Worm (Caenorhabditis elegans) whole organism, dauer: ENCODE results near the gene R03H10.7.

Experiments used
- unc-62 ChIP-seq: sonication (generic microtip); optimal IDR thresholded peaks from 2 replicates; lab custom pipeline; 2017; ENCODE audit warnings: missing biosample characterization, missing genetic modification reagents, missing genetic modification characterization

The R03H10.7 gene

DNA sequence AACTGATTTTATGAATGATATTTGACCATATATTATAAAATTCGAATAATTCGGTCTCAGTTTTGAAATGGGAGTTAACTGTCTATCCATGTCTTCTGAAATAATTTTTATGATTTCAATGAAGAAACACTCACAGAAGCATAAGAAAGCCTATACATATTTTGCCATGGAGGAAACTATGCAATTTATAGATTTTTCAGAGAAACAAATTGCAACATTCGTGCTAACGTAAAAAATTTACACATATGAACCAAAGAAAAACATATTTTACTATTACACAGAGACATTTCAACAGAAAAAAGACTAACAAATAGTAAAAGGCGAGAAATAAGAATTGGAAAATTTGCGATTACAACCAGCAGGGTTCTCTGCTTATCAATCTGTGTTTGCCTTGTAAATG is at the start of gene R03H10.7:
TSS of gene R03H10.7 (minus strand) at position 101 of the 400 bp plus-strand sequence.
- no peak for TF ChIP-seq unc-62

DNA sequence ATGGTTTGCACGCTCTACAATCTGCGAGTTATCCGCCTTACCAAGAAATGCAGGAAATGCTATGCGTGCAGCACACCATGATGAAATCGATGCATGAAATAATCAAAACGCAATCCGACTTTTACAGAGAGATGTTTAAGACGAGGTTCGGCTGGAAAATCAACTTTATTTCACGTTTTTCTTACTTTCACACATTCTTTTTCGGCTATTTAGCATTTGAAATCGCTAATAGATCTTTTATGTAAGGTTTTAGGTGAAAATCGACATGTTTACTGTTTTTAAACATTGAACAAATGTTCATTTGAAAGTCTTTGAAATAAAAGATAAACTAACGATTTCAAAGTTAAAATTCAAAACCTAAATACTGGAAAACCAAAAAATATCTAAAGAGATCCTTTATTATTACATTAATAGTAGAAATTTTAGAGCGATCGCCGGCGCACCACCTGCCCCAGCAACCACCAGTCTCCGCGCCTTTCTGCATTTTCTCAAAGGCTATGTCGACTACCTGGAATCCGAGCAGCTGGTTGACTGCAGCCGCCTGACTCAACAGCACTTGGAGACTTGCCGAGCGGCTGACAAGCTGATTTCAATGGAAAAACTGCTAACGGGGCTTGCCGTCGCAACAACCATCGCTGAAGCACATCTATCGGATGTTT is 49.5 kb upstream of the R03H10.7 start:
- no peak for TF ChIP-seq unc-62

DNA sequence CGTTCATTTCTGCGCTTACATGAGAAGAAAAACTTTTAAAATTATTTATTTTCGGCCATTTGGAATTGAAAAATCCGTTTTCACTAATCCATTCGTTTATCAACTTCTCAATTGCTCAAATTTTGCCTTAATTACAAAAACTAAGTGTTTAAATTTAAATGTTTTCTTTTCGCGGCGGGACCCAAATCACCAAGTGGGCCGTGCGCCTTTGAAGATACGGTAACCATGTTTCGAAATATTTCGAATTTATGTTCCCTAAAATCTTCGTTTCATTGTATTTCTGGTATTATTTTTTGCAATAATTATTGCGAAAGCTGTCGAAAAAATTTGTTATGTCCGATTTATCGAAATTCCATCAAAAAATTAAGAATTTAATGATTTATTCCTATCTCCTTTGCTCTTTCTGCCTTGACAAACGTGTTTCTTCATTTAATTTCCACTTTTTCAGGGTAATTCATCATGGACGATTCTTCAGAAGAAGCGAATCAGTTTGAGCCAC is 47.9 kb upstream of the R03H10.7 start, which contains the start of gene C16A11.4:
TSS of gene C16A11.4 (plus strand) at position 449 of the 499 bp plus-strand sequence.
- TF ChIP-seq unc-62: no peak

DNA sequence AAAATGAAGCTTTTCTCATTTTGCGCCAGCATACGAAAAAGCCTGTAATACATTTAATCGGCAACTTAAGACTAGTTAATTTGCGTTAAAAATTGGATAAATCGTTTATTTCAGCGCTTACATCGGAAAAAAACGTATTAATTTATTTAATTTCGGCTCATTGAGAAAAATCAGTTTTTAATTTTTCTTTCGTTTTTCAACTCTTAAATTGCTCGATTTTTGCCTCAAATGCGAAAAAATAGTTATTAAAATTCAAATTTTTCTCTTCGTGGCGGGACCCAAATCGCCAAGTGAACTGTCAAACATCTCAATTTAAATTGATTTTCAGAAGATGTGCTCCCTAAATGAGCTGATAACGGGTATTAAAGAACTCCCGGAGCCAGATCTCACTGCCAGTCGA is 44.2 kb upstream of the R03H10.7 start, which contains the start of gene C16A11.5:
TSS of gene C16A11.5 (plus strand) at position 323 of the 400 bp plus-strand sequence.
- no peak for TF ChIP-seq unc-62

DNA sequence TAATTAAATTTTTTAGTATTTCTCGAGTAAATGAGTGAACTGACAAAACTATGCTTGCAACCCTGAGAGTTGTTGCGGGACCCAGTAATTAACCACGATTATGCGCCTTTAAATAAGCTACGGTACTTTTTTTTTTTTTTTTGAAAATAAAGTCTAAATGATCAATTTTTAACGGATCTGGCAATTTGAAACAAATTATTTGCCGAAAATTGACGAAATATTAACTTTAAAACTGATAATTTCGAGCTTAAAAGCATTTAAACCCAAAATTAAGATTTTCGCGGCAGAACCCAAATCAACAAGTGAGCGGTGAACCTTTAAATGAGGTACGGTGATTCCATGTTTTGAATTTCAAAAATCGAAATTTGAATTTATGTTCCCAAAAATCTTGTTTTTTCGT is 43.7 kb upstream of the R03H10.7 start:
- no peak for TF ChIP-seq unc-62

DNA sequence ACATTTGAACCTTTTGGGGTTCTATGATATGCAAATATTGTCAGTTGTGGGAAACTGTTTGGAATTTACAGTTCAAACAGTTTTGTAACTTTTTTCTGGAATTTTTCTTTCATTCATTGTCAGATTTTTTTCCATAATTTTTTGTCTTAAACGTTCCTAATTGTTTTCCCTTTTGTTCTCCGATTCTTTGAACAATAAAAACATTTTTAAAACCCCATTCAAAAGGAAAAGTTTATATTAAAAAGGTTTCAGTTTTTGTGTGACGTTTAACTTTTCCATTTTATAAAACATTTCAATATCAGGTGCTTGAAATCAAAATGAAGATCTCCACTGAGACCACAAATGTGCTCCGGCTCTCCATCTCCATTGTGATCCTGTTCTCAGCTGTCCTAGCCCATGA is 40.3 kb upstream of the R03H10.7 start, which contains the start of gene F31D5.1:
TSS of gene F31D5.1 (plus strand) at position 301 of the 400 bp plus-strand sequence.
- TF ChIP-seq unc-62: no peak

DNA sequence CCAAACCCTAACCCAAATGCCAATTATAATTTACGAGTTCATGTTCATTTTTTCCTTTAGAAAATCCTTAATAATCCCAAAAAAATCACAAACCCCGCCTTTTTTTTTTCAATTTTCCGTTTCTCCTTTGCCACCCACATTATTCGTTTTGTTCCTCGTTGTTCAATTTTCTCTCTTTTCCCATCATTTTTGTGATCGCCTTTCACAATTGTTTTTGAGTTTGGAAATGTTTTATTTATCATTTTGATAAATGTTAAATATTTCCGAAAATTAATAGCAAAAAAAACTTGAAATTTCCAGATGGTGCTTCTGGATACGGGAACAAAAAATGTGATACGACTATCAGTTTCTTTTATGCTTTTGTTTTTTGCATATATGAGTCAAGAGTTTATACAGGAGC is 36.6 kb upstream of the R03H10.7 start, which contains the start of gene F31D5.2:
TSS of gene F31D5.2 (plus strand) at position 301 of the 400 bp plus-strand sequence.
- no peak for TF ChIP-seq unc-62

DNA sequence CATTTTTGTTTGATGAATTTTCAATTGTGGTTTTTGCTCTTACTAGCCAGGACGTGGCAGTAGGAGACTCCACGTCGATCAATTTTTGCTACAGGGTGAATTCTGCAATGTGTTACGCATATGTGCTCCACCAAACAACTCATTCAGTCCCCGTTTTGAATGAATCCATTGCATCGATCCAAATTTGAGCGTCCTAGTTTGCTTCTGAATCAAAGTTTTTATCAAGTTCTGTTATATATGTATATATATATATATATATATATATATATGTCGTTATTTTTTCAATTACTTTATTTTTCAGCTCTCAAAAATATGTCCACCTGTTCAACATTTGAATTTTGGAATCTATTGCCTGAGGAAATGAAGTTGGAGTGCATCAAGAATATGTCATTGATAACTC is 32.4 kb upstream of the R03H10.7 start, which contains the start of gene F31D5.7:
TSS of gene F31D5.7 (plus strand) at position 301 of the 400 bp plus-strand sequence.
- TF ChIP-seq unc-62: no peak

DNA sequence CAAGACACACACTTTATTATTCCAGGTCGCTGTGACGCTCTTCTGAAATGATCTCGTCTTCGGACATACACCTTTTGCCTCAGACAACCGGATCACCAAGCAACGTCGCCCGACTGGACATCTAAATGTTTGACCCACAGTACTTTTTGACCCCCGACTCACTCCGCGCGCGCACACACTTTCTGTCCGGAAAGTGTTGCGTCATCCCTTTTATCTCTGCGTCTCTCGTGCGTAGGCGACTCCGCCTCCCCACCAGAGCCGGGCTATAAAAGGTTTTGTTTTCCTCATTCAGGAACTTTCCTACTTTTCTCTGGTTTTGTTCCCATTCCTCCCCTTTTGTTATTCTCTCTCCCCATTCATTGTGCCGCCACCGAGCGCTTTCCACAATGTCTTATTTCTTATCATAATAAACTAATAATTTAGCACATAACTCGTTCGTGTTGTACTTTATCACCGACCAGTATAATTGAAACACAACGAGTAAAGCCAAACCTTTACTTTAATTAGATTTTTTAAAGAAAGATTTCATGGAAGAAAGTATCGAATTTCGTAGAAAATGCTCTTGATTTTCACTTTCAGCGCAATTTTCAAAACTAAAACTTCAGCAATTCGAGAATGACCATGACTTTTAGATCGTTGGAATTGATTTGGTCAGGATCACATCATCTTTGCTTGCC is 30.5 kb upstream of the R03H10.7 start, which contains the start of gene F31D5.6:
TSS of gene F31D5.6 (plus strand) at position 627 of the 677 bp plus-strand sequence.
- no peak for TF ChIP-seq unc-62

DNA sequence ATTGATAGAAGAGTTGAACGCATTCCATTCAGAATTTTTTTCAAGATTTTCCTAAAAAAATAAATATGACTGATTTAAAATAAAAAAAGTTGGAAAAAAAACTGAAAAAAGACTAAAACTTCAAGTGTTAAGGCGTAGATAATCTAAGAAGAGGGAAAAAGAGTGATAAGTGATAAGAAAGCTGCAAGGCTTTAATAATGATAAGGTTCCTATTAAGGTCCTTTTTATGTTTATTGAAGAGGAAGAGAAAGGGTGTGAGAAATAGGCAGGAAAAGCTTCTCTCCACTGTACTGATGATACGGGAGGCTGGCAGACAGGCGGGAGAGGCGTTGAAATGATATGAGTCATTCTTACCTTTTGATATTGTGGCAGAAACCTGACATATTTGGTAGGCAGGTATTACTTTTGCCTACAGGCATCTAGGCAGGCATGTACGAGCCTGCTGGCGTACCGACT is 25.0 kb upstream of the R03H10.7 start, which contains the start of gene mth-1:
TSS of gene mth-1 (minus strand) at position 51 of the 456 bp plus-strand sequence.
- no peak for TF ChIP-seq unc-62

DNA sequence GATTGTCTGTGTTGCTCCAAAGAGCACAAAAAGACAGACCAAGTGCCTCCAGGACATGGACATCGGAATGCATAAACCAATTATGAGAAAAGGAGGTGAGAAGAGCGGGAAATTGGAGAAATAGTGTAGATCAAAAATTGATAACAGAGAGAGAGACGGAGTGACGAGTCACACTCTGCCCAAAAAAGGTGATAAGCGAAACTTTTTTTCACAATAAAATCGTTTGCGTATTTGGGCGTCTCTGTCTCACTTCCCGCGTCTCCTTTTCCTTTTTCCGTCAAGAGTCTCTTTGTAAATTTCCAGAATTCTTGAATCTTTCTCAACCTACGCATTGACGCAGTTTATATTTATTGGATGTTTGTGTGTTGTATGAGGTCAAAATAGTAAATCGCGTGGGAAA is 15.4 kb upstream of the R03H10.7 start, which contains the start of gene mth-2:
TSS of gene mth-2 (minus strand) at position 188 of the 400 bp plus-strand sequence.
- TF ChIP-seq unc-62: no peak

DNA sequence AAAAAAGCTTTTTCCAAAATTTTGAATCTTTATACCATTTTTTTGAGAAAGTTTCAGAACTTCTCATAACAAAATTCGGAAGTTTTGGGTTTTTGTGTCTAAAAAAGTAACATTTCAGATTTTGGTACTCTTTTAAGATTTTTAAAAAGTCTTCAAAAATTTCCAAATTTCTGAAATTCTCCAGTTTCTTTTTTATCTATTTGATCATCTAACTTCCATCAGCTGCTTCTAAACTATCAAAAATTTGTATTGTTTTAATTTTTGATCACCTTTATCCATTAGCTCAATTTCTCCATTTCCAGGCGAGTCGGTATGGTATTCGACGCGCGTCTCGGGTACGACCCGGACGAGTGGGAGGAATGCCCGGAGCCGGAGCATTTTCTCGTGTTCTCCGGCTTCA is 7.6 kb upstream of the R03H10.7 start, which contains the start of gene cpna-1:
TSS of gene cpna-1 (plus strand) at position 301 of the 400 bp plus-strand sequence.
- no peak for TF ChIP-seq unc-62

DNA sequence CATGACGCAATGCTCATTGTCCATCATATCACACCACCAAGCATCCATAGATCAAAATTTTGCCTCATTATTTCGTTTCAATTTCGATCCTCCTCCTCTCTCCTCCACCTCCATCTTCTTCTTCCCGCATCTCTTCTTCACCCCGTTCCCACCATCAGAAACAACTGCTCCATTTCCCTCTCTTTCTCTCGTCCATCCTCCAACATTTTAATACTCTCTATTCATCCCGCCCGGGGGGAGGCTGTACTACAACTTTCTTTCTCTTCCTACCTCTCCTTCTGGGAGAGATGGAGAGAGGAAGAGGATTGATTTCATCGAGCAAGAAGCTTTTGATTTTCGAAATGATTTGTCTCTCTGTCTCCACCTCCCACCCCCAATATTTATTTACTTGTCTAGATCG is 5.2 kb upstream of the R03H10.7 start:
- no peak for TF ChIP-seq unc-62

DNA sequence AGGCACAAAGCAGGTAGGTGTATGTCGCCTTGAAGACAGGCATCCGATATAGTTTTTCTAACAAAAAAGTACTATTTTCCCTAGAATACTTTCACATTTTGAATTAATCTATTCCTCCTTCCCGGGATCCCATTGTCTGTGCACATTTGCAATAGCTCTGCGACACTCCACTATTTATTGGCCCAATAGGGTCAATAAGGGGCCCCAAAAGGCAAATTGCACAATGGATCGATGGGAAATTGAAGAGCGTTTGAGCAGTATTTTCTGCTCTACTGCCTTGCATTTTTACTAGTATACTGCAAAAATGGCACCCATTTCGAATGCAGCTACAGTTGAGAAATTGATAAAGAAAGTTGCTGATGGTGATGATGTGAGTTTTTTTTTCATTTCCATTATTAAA is 3.6 kb upstream of the R03H10.7 start, which contains the start of gene R03H10.11:
TSS of gene R03H10.11 (plus strand) at position 301 of the 400 bp plus-strand sequence.
- TF ChIP-seq unc-62: no peak

DNA sequence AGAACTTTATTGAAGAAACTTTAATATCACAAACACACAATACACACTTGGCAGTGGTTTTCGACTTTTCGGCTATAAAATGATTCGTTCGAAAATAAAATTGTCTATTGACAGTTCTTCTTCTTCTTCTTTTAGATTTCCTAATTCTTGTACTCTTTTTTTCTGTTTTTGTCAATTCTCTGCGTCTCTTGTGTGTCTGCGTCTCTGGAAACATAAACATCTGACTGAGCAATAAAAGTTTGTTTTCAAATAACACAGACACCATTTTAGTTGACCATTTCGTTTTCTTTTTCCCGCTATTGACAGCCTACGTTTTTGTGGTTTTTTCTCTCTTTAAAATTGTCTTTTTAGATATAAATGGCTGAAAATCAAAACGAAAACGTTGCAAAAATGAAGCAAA is 1.2 kb upstream of the R03H10.7 start, which contains the start of gene R03H10.1:
TSS of gene R03H10.1 (plus strand) at position 352 of the 400 bp plus-strand sequence.
- TF ChIP-seq unc-62: no peak

DNA sequence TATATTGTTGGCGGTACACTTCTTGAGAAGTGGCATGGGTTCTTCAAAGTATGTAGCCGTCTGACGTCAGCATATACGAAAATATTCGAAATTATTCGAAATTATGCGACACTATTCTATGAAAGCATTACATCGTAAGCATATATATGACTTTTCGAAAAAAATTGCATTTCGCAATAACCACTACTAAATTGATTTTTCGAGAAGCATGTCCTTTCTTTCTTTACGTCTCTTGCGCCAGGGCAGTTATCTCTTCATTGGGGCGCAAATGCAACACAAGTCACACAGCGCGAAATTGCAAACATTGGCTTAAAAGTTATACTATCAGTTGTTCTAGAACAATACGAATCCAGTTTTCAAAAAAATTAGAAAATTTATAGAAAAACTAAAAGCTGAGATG is 4.9 kb downstream of the R03H10.7 start:
- no peak for TF ChIP-seq unc-62

DNA sequence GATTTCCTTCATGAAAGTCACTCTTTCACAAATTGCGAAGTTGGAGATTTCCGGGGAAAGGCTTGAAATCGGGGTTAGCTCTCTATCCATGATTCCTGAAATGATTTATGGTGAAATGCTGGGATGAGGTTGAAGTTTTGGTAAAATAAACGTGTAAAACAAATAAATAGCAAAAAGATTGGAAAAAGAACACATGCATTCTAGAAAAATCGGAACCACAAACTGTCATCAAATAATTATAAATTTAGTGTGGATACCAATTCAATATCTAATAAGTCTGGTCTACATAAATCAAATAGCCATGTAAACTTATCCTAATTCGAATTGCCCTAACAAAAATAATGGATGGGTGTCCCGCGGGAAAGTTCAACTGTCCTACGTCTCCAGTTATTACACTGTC is 5.3 kb downstream of the R03H10.7 start, which contains the start of gene R03H10.6:
TSS of gene R03H10.6 (minus strand) at position 101 of the 400 bp plus-strand sequence.
- no peak for TF ChIP-seq unc-62
